Worm (Caenorhabditis elegans) whole organism, L1 larva: Measurements from ENCODE around the gene C01G6.3.

Source experiments
- ama-1 ChIP-seq: fragments of 150-350 bp; optimal IDR thresholded peaks from 2 replicates; lab custom pipeline; 2014
- efl-1 ChIP-seq, 4 experiments: fragments of 150-350 bp; optimal IDR thresholded peaks in 3 of 4; peaks in 1 of 4; 1 replicate in 1 of 4; 2 replicates in 3 of 4; lab custom pipeline; 2014; ENCODE audit warnings: missing biosample characterization in 2 of 4, missing genetic modification characterization in 2 of 4, missing genetic modification reagents in 2 of 4
- lin-15B ChIP-seq: fragments of 150-350 bp; sonication (generic microtip); optimal IDR thresholded peaks from 3 replicates; lab custom pipeline; 2014; ENCODE audit warnings: missing biosample characterization, missing genetic modification characterization
- unc-30 ChIP-seq: sonication (generic microtip); optimal IDR thresholded peaks from 2 replicates; lab custom pipeline; 2017; ENCODE audit warnings: missing biosample characterization, missing genetic modification characterization
- zag-1 ChIP-seq: fragments of 150-350 bp; optimal IDR thresholded peaks from 2 replicates; lab custom pipeline; 2014; ENCODE audit warnings: missing biosample characterization, missing genetic modification characterization

DNA sequence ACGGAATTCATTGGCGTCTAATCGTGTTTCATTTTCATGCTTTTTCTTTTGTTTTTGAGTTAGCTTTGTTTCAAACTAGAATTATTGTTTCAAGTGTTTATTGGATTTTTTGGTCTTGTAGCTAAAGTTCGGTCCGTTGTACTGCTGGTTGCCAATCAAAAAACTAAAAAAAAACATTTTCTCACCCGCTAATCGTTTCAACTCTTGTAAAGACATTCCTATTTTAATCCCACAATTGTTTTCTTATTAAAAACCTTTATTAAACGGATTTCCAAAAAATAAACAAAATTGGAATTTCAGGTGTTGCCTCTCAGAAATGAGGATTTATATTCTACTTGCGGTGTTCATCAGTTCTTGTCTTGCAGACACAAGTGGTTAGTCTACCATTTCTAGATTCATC is 36.8 kb upstream of the C01G6.3 start, which contains the start of gene T26C5.2:
- TF ChIP-seq ama-1 (lab: Kevin White, UChicago) (no peak), zag-1 (tag; lab: Kevin White, UChicago) (no peak), efl-1 (optimal IDR thresholded peaks at IDR 0.05; lab: Kevin White, UChicago) (no peak), efl-1 (GFP tag; optimal IDR thresholded peaks at IDR 0.05 in 1 of 2; lab: Kevin White, UChicago) (no peak), unc-30 (no peak), lin-15B (tag; lab: Kevin White, UChicago) (no peak)
